Worm (Caenorhabditis elegans): ENCODE measurements around the gene lgg-3.

lgg-3 gene

ce11 chrIII:5714984-5715454 is 17.2 kb upstream of the lgg-3 start (continued):
- no peak for TF ChIP-seq ceh-79 (tag; optimal IDR thresholded peaks at IDR 0.05)
- no peak for TF ChIP-seq mxl-1 (tag; optimal IDR thresholded peaks at IDR 0.05)
- no peak for TF ChIP-seq C17E4.6 (GFP tag; IDR thresholded peaks at IDR 0.05)
- TF ChIP-seq pbrm-1 (GFP tag; IDR thresholded peaks at IDR 0.05), result no peak
- TF ChIP-seq nhr-179 (tag; optimal IDR thresholded peaks at IDR 0.05), result no peak
- TF ChIP-seq dox-1 (GFP tag; IDR thresholded peaks at IDR 0.05), result no peak
- no peak for TF ChIP-seq egl-44 (GFP tag; IDR thresholded peaks at IDR 0.05)
- no peak for TF ChIP-seq mcd-1 (GFP tag; IDR thresholded peaks at IDR 0.05)
- TF ChIP-seq die-1 (tag; optimal IDR thresholded peaks at IDR 0.05), result no peak
- peak; percentile 50 for TF ChIP-seq snpc-3.4 (tag; optimal IDR thresholded peaks at IDR 0.05)
- TF ChIP-seq egrh-3 (GFP tag; IDR thresholded peaks at IDR 0.05), result no peak
- no peak for TF ChIP-seq aptf-3 (GFP tag; IDR thresholded peaks at IDR 0.05)
- TF ChIP-seq akir-1 (GFP tag; optimal IDR thresholded peaks at IDR 0.05), result no peak
- no peak for TF ChIP-seq Y79H2A.3 (GFP tag; conservative IDR thresholded peaks at IDR 0.05)
- TF ChIP-seq B0019.2 (GFP tag; conservative IDR thresholded peaks at IDR 0.05), result no peak
- TF ChIP-seq attf-6 (GFP tag; IDR thresholded peaks at IDR 0.05), result no peak
- TF ChIP-seq zfh-2 (GFP tag; conservative IDR thresholded peaks at IDR 0.05), result no peak
- no peak for TF ChIP-seq ztf-26 (tag; optimal IDR thresholded peaks at IDR 0.05)
- no peak for TF ChIP-seq F23B12.7 (tag; optimal IDR thresholded peaks at IDR 0.05; ENCODE audit: insufficient read depth)
- TF ChIP-seq efl-1 (GFP tag; optimal IDR thresholded peaks at IDR 0.05), result peak; percentile 1
- TF ChIP-seq xnd-1 (tag; optimal IDR thresholded peaks at IDR 0.05), result no peak
- no peak for TF ChIP-seq ZK185.1 (tag; optimal IDR thresholded peaks at IDR 0.05; ENCODE audit: poor library complexity, severe bottlenecking)
- TF ChIP-seq K12H6.12 (tag; optimal IDR thresholded peaks at IDR 0.05), result no peak
- 0 out of 2 replicates have a peak, but pooled peaks have one; percentile 11 for TF ChIP-seq nfyb-1 (GFP tag; IDR thresholded peaks at IDR 0.05)
- TF ChIP-seq ceh-40 (GFP tag; IDR thresholded peaks at IDR 0.05), result no peak
- no peak for TF ChIP-seq sea-2 (GFP tag; IDR thresholded peaks at IDR 0.05)
- no peak for TF ChIP-seq F55B11.4 (tag; optimal IDR thresholded peaks at IDR 0.05; ENCODE audit: borderline replicate concordance, insufficient read depth)
- no peak for TF ChIP-seq lag-1 (GFP tag; IDR thresholded peaks at IDR 0.05)
- no peak for TF ChIP-seq him-1 (tag; optimal IDR thresholded peaks at IDR 0.05)
- no peak for TF ChIP-seq B0035.1 (tag; optimal IDR thresholded peaks at IDR 0.05)
- TF ChIP-seq tlf-1 (GFP tag; optimal IDR thresholded peaks at IDR 0.05), result no peak
- TF ChIP-seq F22D6.2 (tag; optimal IDR thresholded peaks at IDR 0.05), result no peak
- TF ChIP-seq lsl-1 (GFP tag; optimal IDR thresholded peaks at IDR 0.05), result no peak

DNA sequence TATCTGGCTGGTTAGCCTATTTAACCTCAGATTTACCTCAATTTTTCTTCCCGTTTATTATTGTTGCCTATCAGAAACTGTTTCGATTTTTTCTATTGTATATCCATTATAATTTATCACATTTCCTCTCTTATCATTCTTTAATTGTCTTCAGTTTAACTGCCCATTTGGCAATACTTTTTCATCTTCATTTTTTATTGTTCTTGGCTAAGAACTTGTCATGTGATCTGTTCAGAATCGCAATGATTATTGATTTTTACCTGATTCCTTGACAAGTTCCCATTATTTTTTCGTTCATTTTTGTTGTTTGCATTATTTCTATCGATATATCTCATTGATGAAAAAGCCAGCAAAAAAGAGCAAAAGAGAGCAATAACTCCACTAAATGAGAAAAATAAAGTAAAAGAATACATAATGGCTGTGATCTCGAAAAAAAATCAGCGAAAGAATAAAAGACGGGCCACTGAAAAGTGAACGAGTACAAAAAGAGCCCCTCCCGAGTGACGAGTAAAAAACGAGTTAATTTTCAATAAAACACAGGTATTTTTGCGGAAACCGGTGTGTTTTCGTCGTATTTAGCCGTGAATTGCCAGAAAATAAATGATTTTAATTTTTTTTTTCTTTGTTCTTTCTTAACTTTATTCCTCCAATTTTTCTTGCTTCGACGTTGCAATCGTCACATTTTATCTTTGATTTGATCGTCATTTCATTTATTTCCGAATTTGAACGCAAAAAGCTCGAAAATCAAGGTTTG is 16.6 kb upstream of the lgg-3 start, which contains the start of gene arf-1:
Gene arf-1, plus strand, starts transcription at position 657 of the 754 bp plus-strand sequence.
- peak; percentile 30 for TF ChIP-seq tlf-1 (GFP tag; optimal IDR thresholded peaks at IDR 0.05)
- peak; percentile 11 for TF ChIP-seq ama-1 (optimal IDR thresholded peaks at IDR 0.05)
- peak in 1 of 2 experiments; percentile 84 for TF ChIP-seq ama-1 (GFP tag; optimal IDR thresholded peaks at IDR 0.05)
- no peak for TF ChIP-seq Y67H2A.10 (GFP tag; conservative IDR thresholded peaks at IDR 0.05)
- TF ChIP-seq B0336.3 (GFP tag; IDR thresholded peaks at IDR 0.05), result peak; percentile 84
- no peak for TF ChIP-seq rpc-1 (optimal IDR thresholded peaks at IDR 0.05)
- no peak for TF ChIP-seq rpc-1 (tag; optimal IDR thresholded peaks at IDR 0.05)

Data from whole organism, young adult.